Fruit fly (Drosophila melanogaster) ovary, adult (tissue): ENCODE data around the gene CG15035.

Experiments used
- CG17801 ChIP-seq: fragments of 200-800 bp; optimal IDR thresholded peaks from 2 replicates; lab custom pipeline; 2019; ENCODE audit warnings: missing biosample characterization, mild to moderate bottlenecking, missing genetic modification characterization, moderate library complexity; ENCODE audit not compliant: partially characterized antibody

CG15035 gene

DNA sequence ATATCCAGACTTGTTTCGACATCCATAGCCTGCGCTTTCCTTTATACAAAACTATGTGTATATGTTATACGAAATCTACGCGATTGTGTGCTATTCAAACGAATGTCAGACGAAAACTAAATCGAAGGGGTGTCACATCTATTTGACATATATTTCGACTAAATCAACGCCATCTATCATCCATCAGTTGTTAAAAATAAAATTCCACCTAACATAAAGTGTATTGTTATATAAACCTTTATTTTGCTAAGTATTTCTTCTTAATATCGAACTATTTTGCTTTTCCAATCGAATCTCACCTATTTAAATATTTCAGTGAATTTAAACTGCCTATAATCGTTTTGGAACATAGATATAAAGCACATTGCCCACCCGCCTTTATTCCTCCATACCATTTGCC, at the start of gene CG15035:
CG15035 (minus strand) TSS at position 101 of the 400 bp plus-strand sequence.
- TF ChIP-seq CG17801 (GFP tag; lab: Kevin White, UChicago): no peak

DNA sequence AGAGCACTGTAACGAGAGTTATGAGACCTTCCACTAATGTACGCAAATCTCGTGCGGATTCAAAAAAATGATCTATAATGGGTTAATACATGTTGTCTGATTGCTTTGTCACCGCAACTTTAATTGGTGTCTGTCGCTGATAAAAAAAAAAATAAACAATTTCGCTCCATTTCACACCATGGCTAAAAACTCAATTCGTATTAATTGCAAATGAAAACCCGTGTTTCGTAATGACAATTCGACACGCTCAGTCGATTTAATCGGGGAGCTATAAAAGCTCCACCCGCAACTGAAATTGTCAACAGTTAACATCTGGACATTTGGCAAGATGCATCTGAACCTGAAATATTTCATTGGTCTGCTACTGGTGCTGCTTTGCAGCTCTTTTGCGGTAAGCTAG, 48.9 kb upstream of the CG15035 start, which contains the start of gene CG11368:
CG11368 (plus strand) TSS at position 301 of the 400 bp plus-strand sequence.
- no peak for TF ChIP-seq CG17801 (GFP tag; lab: Kevin White, UChicago)

dm6 chrX:7445023-7445422, 42.0 kb upstream of the CG15035 start:
- TF ChIP-seq CG17801 (GFP tag; lab: Kevin White, UChicago): no peak

DNA sequence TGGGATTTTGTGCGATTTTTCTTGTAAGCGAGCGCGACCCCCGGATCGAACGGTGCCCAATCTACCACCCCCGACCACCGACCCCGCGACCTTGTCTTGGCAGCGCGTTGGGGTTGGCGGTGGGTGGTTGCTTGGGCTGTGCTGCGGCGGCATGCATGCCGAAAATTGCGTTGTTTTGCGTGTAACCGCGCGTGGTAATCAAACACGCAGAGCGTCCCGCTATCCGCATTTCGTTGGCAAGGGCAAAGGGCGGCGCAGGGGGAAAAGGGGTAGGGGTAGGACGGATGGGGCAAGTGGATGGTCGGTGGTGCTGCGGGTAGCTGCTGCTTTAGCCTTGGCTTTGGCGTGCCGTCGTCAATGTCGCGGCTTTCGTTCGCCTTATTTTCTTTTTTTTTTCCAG, 29.4 kb upstream of the CG15035 start:
- no peak for TF ChIP-seq CG17801 (GFP tag; lab: Kevin White, UChicago)

DNA sequence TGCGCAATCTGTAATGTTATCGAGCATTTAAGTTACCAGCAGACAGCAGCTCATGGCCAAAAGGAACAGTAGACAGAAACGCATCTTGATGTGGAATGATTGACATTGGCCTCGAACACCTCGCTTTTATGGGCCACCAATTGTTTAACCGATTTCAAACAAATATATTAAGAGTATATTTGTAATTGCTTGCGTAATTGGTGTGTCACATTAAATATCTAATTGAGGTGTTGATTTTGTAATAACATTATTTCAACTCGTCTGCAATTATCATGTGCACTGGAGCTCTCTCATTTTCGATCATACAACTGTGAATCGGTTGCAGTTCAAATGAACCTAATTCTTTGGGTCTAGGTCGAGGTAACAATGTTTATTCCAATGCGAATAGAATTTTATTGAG, 22.7 kb upstream of the CG15035 start, which contains the start of gene CG32726:
CG32726 (minus strand) TSS at position 101 of the 400 bp plus-strand sequence.
- no peak for TF ChIP-seq CG17801 (GFP tag; lab: Kevin White, UChicago)

DNA sequence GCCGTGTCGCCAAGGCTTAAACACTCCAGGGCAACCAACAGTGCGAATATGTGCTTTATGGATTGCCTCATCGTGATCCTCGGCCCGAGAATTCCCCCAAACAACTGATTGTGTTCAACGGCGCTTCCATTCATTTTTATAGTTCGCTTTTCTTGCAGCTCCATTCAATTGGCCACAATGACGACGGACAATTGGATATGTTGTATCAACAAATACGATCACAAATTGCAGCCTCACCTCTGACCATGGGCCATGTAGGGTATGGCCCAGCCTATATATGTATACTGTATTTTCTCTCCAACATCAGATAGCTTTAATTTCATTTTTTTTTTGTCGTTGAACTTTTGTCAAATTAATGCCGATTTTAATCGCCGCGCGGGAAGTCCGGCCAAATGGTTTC, 21.8 kb upstream of the CG15035 start, which contains the start of gene CG15036:
CG15036 (minus strand) TSS at position 101 of the 400 bp plus-strand sequence.
- TF ChIP-seq CG17801 (GFP tag; lab: Kevin White, UChicago): no peak

dm6 chrX:7422577-7422976, 19.6 kb upstream of the CG15035 start:
- no peak for TF ChIP-seq CG17801 (GFP tag; lab: Kevin White, UChicago)

DNA sequence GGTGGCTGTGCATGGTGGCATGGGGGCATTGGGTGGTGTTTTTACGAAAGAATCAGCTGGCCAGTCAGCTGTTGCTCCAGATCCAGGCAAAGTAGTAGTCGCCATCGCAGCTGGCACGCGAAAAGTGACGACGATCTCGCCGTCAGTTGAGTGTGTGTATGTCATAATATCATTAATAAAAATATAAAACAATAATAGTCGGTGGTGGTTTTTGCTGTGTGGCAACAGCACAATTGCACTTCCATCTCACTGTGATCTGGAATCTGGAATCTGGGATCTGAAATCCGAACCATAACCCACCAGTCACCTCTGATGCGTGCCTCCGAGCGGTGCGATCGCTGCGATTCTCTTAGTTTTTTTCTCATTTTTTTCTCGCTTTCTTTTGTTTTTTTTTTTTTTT, 15.3 kb upstream of the CG15035 start, which contains the start of gene rumpel:
rumpel (plus strand) TSS at position 301 of the 400 bp plus-strand sequence.
- TF ChIP-seq CG17801 (GFP tag; lab: Kevin White, UChicago): no peak

- no peak for TF ChIP-seq CG17801 (GFP tag; lab: Kevin White, UChicago)
These were observed 14.9 kb upstream of the CG15035 start for dm6 chrX:7417875-7418274.

DNA sequence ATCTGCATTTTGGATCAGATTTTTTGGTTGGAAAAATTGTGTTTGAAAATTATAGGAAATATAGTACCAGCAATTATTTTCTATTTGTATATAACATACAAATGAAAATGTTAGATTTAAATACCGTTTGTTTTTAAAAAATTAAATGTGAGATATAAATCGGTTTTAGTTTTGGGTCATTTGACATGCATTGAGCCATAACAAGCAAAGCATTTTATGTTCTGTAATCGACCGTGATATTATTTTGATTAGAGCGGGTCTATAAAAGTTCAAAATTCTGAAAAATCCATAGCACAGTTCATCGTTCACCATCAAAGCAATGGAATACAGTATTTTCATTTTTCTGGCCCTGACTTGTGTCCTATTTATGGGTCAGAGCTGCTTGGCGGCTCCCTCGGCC, 14.0 kb upstream of the CG15035 start, which contains the start of gene CG34337:
CG34337 (plus strand) TSS at position 301 of the 400 bp plus-strand sequence.
- TF ChIP-seq CG17801 (GFP tag; lab: Kevin White, UChicago): no peak

DNA sequence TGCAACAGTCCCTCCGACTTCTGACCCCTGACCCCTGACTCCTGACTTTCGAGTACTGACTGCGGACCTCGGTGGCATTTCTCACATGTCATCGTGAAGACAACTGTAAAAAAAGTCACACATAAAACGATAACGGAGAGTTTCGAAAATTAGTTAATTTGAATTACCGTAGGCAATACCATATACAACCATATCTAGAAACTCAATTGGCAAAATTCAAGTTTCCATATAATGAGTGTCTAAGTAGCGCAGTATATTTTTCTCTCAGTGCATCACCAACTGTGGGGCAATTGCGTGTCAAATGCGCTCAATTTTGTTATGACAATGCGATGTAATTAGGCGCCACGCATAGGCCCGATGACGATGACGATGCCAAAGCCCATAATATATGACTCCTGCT, 12.1 kb upstream of the CG15035 start:
- TF ChIP-seq CG17801 (GFP tag; lab: Kevin White, UChicago): no peak

DNA sequence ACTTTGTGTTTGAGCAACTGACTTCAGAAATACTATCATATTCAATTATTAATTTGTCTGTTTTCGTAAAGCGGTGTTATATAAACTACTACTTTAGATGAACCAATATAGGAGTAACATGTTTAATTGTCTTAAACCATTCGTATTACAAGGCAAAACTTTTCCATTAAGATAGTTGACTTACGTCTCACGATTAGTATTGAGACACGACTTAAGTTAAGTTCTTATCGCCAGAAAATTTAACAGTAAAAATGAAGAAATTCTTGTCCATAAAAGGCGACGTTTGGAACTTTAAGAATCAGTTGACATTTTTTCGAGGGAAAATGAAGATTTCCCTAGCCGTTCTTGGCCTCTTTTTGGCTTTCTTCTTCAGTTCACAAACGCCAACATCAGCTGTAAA, 10.6 kb upstream of the CG15035 start, which contains the start of gene CG42705:
CG42705 (plus strand) TSS at position 301 of the 400 bp plus-strand sequence.
- TF ChIP-seq CG17801 (GFP tag; lab: Kevin White, UChicago): no peak

- TF ChIP-seq CG17801 (GFP tag; lab: Kevin White, UChicago): no peak
These were observed 9.4 kb upstream of the CG15035 start, which contains the start of gene CG42704 for dm6 chrX:7412368-7412767. Gene CG42704, plus strand, starts transcription at chrX:7412668.

DNA sequence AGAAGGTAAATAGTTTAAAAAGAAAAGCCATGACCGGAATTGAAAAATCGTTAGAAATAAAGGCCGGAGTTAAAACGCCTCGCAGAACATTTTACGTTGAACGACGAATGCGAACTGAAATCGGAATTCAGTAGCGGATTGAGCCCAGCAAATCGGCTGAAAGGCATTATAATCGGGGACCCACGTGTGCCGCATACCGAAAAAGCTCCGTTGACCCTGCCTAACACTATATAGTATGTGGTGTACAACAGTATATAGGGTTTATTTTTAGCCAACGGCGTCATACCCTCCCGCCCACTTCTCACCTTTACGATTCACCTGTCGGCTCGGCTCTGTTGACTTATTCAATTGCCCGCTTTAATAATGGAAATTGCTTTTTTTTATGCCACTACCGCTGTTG, 8.8 kb upstream of the CG15035 start, which contains the start of gene CG42246:
CG42246 (minus strand) TSS at position 101 of the 400 bp plus-strand sequence.
- TF ChIP-seq CG17801 (GFP tag; lab: Kevin White, UChicago): no peak

dm6 chrX:7406908-7407307, 3.9 kb upstream of the CG15035 start, which contains the start of gene CG32727:
Gene CG32727, plus strand, starts transcription at chrX:7407208.
- TF ChIP-seq CG17801 (GFP tag; lab: Kevin White, UChicago): no peak

- no peak for TF ChIP-seq CG17801 (GFP tag; lab: Kevin White, UChicago)
These were observed 2.7 kb upstream of the CG15035 start, which contains the start of gene CG1677 for dm6 chrX:7405697-7406096. Gene CG1677, minus strand, starts transcription at chrX:7405797.
